Worm (Caenorhabditis elegans) whole organism, L3 larva: ENCODE results near the gene F36H5.12.

Experiments
- ama-1 ChIP-seq: fragments of 150-350 bp; optimal IDR thresholded peaks from 2 replicates; lab custom pipeline; 2018
- ceh-28 ChIP-seq: fragments of 150-350 bp; optimal IDR thresholded peaks from 2 replicates; lab custom pipeline; 2014; ENCODE audit warnings: missing biosample characterization, missing genetic modification reagents, missing genetic modification characterization
- daf-12 ChIP-seq: fragments of 150-350 bp; optimal IDR thresholded peaks from 2 replicates; lab custom pipeline; 2014; ENCODE audit warnings: missing biosample characterization, missing genetic modification reagents, missing genetic modification characterization
- elt-3 ChIP-seq, 3 experiments: fragments of 150-350 bp in 1 of 3; sonication (generic microtip) in 2 of 3; optimal IDR thresholded peaks; 2 replicates in 2 of 3; 4 replicates in 1 of 3; lab custom pipeline; 2014 to 2017; ENCODE audit warnings: missing biosample characterization in 3 of 3, missing genetic modification characterization in 3 of 3
- lsy-12 ChIP-seq: sonication (generic microtip); optimal IDR thresholded peaks from 2 replicates; lab custom pipeline; 2016; ENCODE audit warnings: mild to moderate bottlenecking, missing genetic modification characterization, missing compliant biosample characterization
- pqm-1 ChIP-seq: fragments of 150-350 bp; optimal IDR thresholded peaks from 2 replicates; lab custom pipeline; 2017; ENCODE audit warnings: missing biosample characterization, missing genetic modification characterization, inconsistent platforms
- snpc-4 ChIP-seq: fragments of 150-350 bp; optimal IDR thresholded peaks from 2 replicates; lab custom pipeline; 2014; ENCODE audit warnings: missing biosample characterization, missing genetic modification characterization

ce11 chrII:1709959-1710358 is 32.7 kb upstream of the F36H5.12 start, which contains the start of gene fbxa-184:
- TF ChIP-seq ceh-28 (tag; lab: Kevin White, UChicago) = no peak
- no peak for TF ChIP-seq daf-12 (tag; lab: Kevin White, UChicago)
- TF ChIP-seq snpc-4 (tag; lab: Kevin White, UChicago) = no peak
- TF ChIP-seq elt-3 (tag; optimal IDR thresholded peaks at IDR 0.05; lab: Kevin White, UChicago) = no peak
- no peak for TF ChIP-seq lsy-12 (tag; lab: Kevin White, UChicago)
- no peak for TF ChIP-seq ama-1 (lab: Kevin White, UChicago)
- TF ChIP-seq pqm-1 = no peak
